Fruit fly (Drosophila melanogaster): ENCODE data around the gene Dyro.

- TF ChIP-seq H15 (GFP tag; IDR thresholded peaks at IDR 0.05): 0 out of 3 replicates have a peak, but pooled peaks have one; percentile 24
- TF ChIP-seq slp2 (GFP tag; optimal IDR thresholded peaks at IDR 0.05): no peak
- TF ChIP-seq CG4404 (GFP tag; IDR thresholded peaks at IDR 0.05): no peak
- no peak for TF ChIP-seq CG14860 (GFP tag; IDR thresholded peaks at IDR 0.05; ENCODE audit: partially characterized antibody)
- TF ChIP-seq chn (GFP tag; optimal IDR thresholded peaks at IDR 0.05): peak; percentile 12
- TF ChIP-seq Atf6 (GFP tag; IDR thresholded peaks at IDR 0.05): peak; percentile 26; the same call in 1 of the 2 replicates
- no peak for TF ChIP-seq CG9609 (GFP tag; optimal IDR thresholded peaks at IDR 0.05)
- TF ChIP-seq chif (GFP tag; optimal IDR thresholded peaks at IDR 0.05): no peak
- TF ChIP-seq Myb (GFP tag; optimal IDR thresholded peaks at IDR 0.05): no peak
- peak; percentile 24 for TF ChIP-seq tin (GFP tag; optimal IDR thresholded peaks at IDR 0.05)
- TF ChIP-seq CG10543 (GFP tag; optimal IDR thresholded peaks at IDR 0.05): no peak
- TF ChIP-seq usp (GFP tag; optimal IDR thresholded peaks at IDR 0.05): no peak
- no peak for TF ChIP-seq abd-A (tag; optimal IDR thresholded peaks at IDR 0.05)
- TF ChIP-seq Fer1 (GFP tag; optimal IDR thresholded peaks at IDR 0.05): peak; percentile 38
Measured at dm6 chr3L:11336094-11336756, 40.5 kb upstream of the Dyro start.

Data from whole organism, embryonic.